Fruit fly (Drosophila melanogaster) whole organism, embryonic: ENCODE results near the gene nAChRalpha7.
A peak's percentile ranks its signal among the peaks of the same experiment; 100 is the strongest.

Experiments
- Abd-B ChIP-seq: fragments of 200-800 bp; sonication (Bioruptor generic); optimal IDR thresholded peaks from 2 replicates; lab custom pipeline; 2018; ENCODE audit warnings: missing biosample characterization, mild to moderate bottlenecking, missing genetic modification characterization, moderate library complexity
- Atf6 ChIP-seq: fragments of 200-800 bp; sonication (Bioruptor generic); IDR thresholded peaks from 2 replicates; pipeline ENCODE4 v1.3.6; 2022; ENCODE audit warnings: missing biosample characterization, missing genetic modification characterization
- CG10147 ChIP-seq: fragments of 200-800 bp; sonication (Bioruptor generic); optimal IDR thresholded peaks from 2 replicates; lab custom pipeline; 2019; ENCODE audit warnings: missing biosample characterization, mild to moderate bottlenecking, missing genetic modification characterization, moderate library complexity
- CG10321 ChIP-seq: fragments of 200-800 bp; sonication (Bioruptor generic); IDR thresholded peaks from 2 replicates; pipeline ENCODE4 v1.3.6; 2022; ENCODE audit warnings: missing biosample characterization, missing genetic modification characterization
- CG11085 ChIP-seq: fragments of 200-800 bp; sonication (Bioruptor generic); IDR thresholded peaks from 2 replicates; pipeline ENCODE4 v1.3.6; 2022; ENCODE audit warnings: missing biosample characterization, missing genetic modification characterization
- CG11723 ChIP-seq: fragments of 200-800 bp; sonication (Bioruptor generic); optimal IDR thresholded peaks from 2 replicates; lab custom pipeline; 2017; ENCODE audit warnings: missing biosample characterization, mild to moderate bottlenecking, missing genetic modification characterization
- CG1233 ChIP-seq: fragments of 200-800 bp; sonication (Bioruptor generic); optimal IDR thresholded peaks from 4 replicates; lab custom pipeline; 2018; ENCODE audit warnings: missing biosample characterization, mild to moderate bottlenecking, missing genetic modification characterization
- CG13424 ChIP-seq: fragments of 200-800 bp; sonication (Bioruptor generic); optimal IDR thresholded peaks from 2 replicates; lab custom pipeline; 2019; ENCODE audit warnings: missing biosample characterization, mild to moderate bottlenecking, missing genetic modification characterization, moderate library complexity
- CG13775 ChIP-seq: fragments of 200-800 bp; sonication (Bioruptor generic); optimal IDR thresholded peaks from 3 replicates; lab custom pipeline; 2017; ENCODE audit warnings: missing biosample characterization, mild to moderate bottlenecking, missing genetic modification characterization
- CG17361 ChIP-seq: fragments of 200-800 bp; sonication (Bioruptor generic); IDR thresholded peaks from 3 replicates; pipeline ENCODE4 v1.3.6; 2022; ENCODE audit warnings: missing biosample characterization, missing genetic modification characterization
- CG33213 ChIP-seq: fragments of 200-800 bp; sonication (Bioruptor generic); optimal IDR thresholded peaks from 3 replicates; lab custom pipeline; 2016; ENCODE audit warnings: missing biosample characterization, missing genetic modification characterization
- CG34376 ChIP-seq: fragments of 200-800 bp; sonication (Bioruptor generic); optimal IDR thresholded peaks from 2 replicates; lab custom pipeline; 2018; ENCODE audit warnings: missing biosample characterization, mild to moderate bottlenecking, missing genetic modification characterization
- CG3847 ChIP-seq: fragments of 200-800 bp; sonication (Bioruptor generic); IDR thresholded peaks from 2 replicates; pipeline ENCODE4 v1.3.6; 2022; ENCODE audit warnings: missing biosample characterization, missing genetic modification characterization
- CG4328 ChIP-seq: fragments of 200-800 bp; sonication (Bioruptor generic); optimal IDR thresholded peaks from 3 replicates; lab custom pipeline; 2017; ENCODE audit warnings: missing biosample characterization, missing genetic modification reagents, missing genetic modification characterization
- CG6854 ChIP-seq: fragments of 200-800 bp; sonication (Bioruptor generic); optimal IDR thresholded peaks from 3 replicates; lab custom pipeline; 2017; ENCODE audit warnings: missing biosample characterization, mild to moderate bottlenecking, missing genetic modification characterization
- CG8359 ChIP-seq: fragments of 200-800 bp; sonication (Bioruptor generic); optimal IDR thresholded peaks from 2 replicates; lab custom pipeline; 2017; ENCODE audit warnings: missing biosample characterization, mild to moderate bottlenecking, missing genetic modification characterization, borderline replicate concordance
- Dad ChIP-seq: fragments of 200-800 bp; sonication (Bioruptor generic); optimal IDR thresholded peaks from 3 replicates; lab custom pipeline; 2016; ENCODE audit warnings: missing biosample characterization, missing genetic modification characterization
- Dip3 ChIP-seq: fragments of 200-800 bp; sonication (Bioruptor generic); optimal IDR thresholded peaks from 3 replicates; lab custom pipeline; 2016; ENCODE audit warnings: missing biosample characterization, missing genetic modification characterization
- Fer1 ChIP-seq: fragments of 200-800 bp; sonication (Bioruptor generic); optimal IDR thresholded peaks from 2 replicates; lab custom pipeline; 2017; ENCODE audit warnings: missing biosample characterization, mild to moderate bottlenecking, missing genetic modification characterization
- HLH4C ChIP-seq: fragments of 200-800 bp; sonication (Bioruptor generic); IDR thresholded peaks from 3 replicates; pipeline ENCODE4 v1.3.6; 2022; ENCODE audit warnings: missing biosample characterization, missing genetic modification characterization; ENCODE audit not compliant: partially characterized antibody
- Hr3 ChIP-seq: fragments of 200-800 bp; sonication (Bioruptor generic); optimal IDR thresholded peaks from 3 replicates; lab custom pipeline; 2016; ENCODE audit warnings: missing biosample characterization, missing genetic modification characterization
- Hr51 ChIP-seq, 2 experiments: fragments of 200-800 bp; sonication (Bioruptor generic); optimal IDR thresholded peaks; 2 replicates in 1 of 2; 3 replicates in 1 of 2; lab custom pipeline; 2016 to 2018; ENCODE audit warnings: missing biosample characterization in 2 of 2, missing genetic modification characterization in 2 of 2, mild to moderate bottlenecking in 1 of 2, moderate library complexity in 1 of 2
- Max ChIP-seq: fragments of 200-800 bp; sonication (Bioruptor generic); optimal IDR thresholded peaks from 2 replicates; lab custom pipeline; 2016; ENCODE audit warnings: missing biosample characterization, mild to moderate bottlenecking, missing genetic modification characterization
- Neu2 ChIP-seq: fragments of 200-800 bp; sonication (Bioruptor generic); optimal IDR thresholded peaks from 3 replicates; lab custom pipeline; 2016; ENCODE audit warnings: missing biosample characterization, missing genetic modification characterization, borderline replicate concordance
- Optix ChIP-seq: fragments of 200-800 bp; sonication (Bioruptor generic); IDR thresholded peaks from 3 replicates; pipeline ENCODE4 v1.3.6; 2022; ENCODE audit warnings: missing biosample characterization, missing genetic modification characterization
- Scr ChIP-seq: fragments of 200-800 bp; sonication (Bioruptor generic); IDR thresholded peaks from 2 replicates; pipeline ENCODE4 v1.3.6; 2022; ENCODE audit warnings: missing biosample characterization, missing genetic modification characterization; ENCODE audit not compliant: partially characterized antibody
- Sry-δ ChIP-seq: fragments of 200-800 bp; sonication (Bioruptor generic); optimal IDR thresholded peaks from 2 replicates; lab custom pipeline; 2016; ENCODE audit warnings: missing biosample characterization, missing genetic modification characterization
- cas ChIP-seq: fragments of 200-800 bp; sonication (Bioruptor generic); IDR thresholded peaks from 2 replicates; pipeline ENCODE4 v1.3.6; 2022; ENCODE audit warnings: missing biosample characterization, missing genetic modification characterization
- cato ChIP-seq: fragments of 200-800 bp; sonication (Bioruptor generic); optimal IDR thresholded peaks from 2 replicates; lab custom pipeline; 2016; ENCODE audit warnings: missing biosample characterization, missing genetic modification characterization, borderline replicate concordance
- corto ChIP-seq: fragments of 200-800 bp; sonication (Bioruptor generic); optimal IDR thresholded peaks from 2 replicates; lab custom pipeline; 2016; ENCODE audit warnings: missing biosample characterization, mild to moderate bottlenecking, missing genetic modification characterization, moderate library complexity
- da ChIP-seq: fragments of 200-800 bp; sonication (Bioruptor generic); optimal IDR thresholded peaks from 2 replicates; lab custom pipeline; 2016; ENCODE audit warnings: missing biosample characterization, missing genetic modification characterization
- danr ChIP-seq: fragments of 200-800 bp; sonication (Bioruptor generic); IDR thresholded peaks from 2 replicates; pipeline ENCODE4 v1.3.6; 2022; ENCODE audit warnings: missing biosample characterization, missing genetic modification characterization
- disco-r ChIP-seq: fragments of 200-800 bp; sonication (Bioruptor generic); optimal IDR thresholded peaks from 2 replicates; lab custom pipeline; 2016; ENCODE audit warnings: missing biosample characterization, missing genetic modification characterization
- dmrt11E ChIP-seq: fragments of 200-800 bp; sonication (Bioruptor generic); optimal IDR thresholded peaks from 3 replicates; lab custom pipeline; 2018; ENCODE audit warnings: missing biosample characterization, mild to moderate bottlenecking, missing genetic modification characterization, moderate library complexity
- esg ChIP-seq: fragments of 200-800 bp; sonication (Bioruptor generic); conservative IDR thresholded peaks from 2 replicates; pipeline ENCODE4 v1.3.6; 2022; ENCODE audit warnings: missing biosample characterization, missing genetic modification characterization
- gcm ChIP-seq: fragments of 200-800 bp; sonication (Bioruptor generic); optimal IDR thresholded peaks from 2 replicates; lab custom pipeline; 2019; ENCODE audit warnings: missing biosample characterization, mild to moderate bottlenecking, missing genetic modification characterization, moderate library complexity
- gem ChIP-seq: fragments of 200-800 bp; sonication (Bioruptor generic); optimal IDR thresholded peaks from 2 replicates; lab custom pipeline; 2019; ENCODE audit warnings: missing biosample characterization, mild to moderate bottlenecking, missing genetic modification characterization, moderate library complexity
- her ChIP-seq: fragments of 200-800 bp; sonication (Bioruptor generic); optimal IDR thresholded peaks from 2 replicates; lab custom pipeline; 2016; ENCODE audit warnings: missing biosample characterization, missing genetic modification characterization
- jumu ChIP-seq: fragments of 200-800 bp; sonication (Bioruptor generic); optimal IDR thresholded peaks from 3 replicates; lab custom pipeline; 2016; ENCODE audit warnings: missing biosample characterization, missing genetic modification characterization
- kay ChIP-seq: fragments of 200-800 bp; sonication (Bioruptor generic); optimal IDR thresholded peaks from 2 replicates; lab custom pipeline; 2016; ENCODE audit warnings: missing biosample characterization, missing genetic modification characterization
- pb ChIP-seq: fragments of 200-800 bp; sonication (Bioruptor generic); optimal IDR thresholded peaks from 3 replicates; lab custom pipeline; 2016; ENCODE audit warnings: missing biosample characterization, missing genetic modification characterization
- pho ChIP-seq: fragments of 200-800 bp; sonication (Bioruptor generic); optimal IDR thresholded peaks from 2 replicates; lab custom pipeline; 2016; ENCODE audit warnings: missing biosample characterization, missing genetic modification characterization
- repo ChIP-seq: fragments of 200-800 bp; sonication (Bioruptor generic); optimal IDR thresholded peaks from 2 replicates; lab custom pipeline; 2016; ENCODE audit warnings: missing biosample characterization, missing genetic modification characterization
- rib ChIP-seq: fragments of 200-800 bp; sonication (Bioruptor generic); IDR thresholded peaks from 2 replicates; pipeline ENCODE4 v1.3.6; 2022; ENCODE audit warnings: missing biosample characterization, missing genetic modification characterization
- row ChIP-seq: fragments of 200-800 bp; sonication (Bioruptor generic); IDR thresholded peaks from 3 replicates; pipeline ENCODE4 v1.3.6; 2022; ENCODE audit warnings: missing biosample characterization, missing genetic modification characterization
- tgo ChIP-seq: fragments of 200-800 bp; sonication (Bioruptor generic); IDR thresholded peaks from 3 replicates; pipeline ENCODE4 v1.3.6; 2022; ENCODE audit warnings: missing biosample characterization, missing genetic modification characterization
- vvl ChIP-seq: fragments of 200-800 bp; sonication (Bioruptor generic); IDR thresholded peaks from 2 replicates; pipeline ENCODE4 v1.3.6; 2022; ENCODE audit warnings: missing biosample characterization, missing genetic modification characterization
- zen ChIP-seq: fragments of 200-800 bp; sonication (Bioruptor generic); optimal IDR thresholded peaks from 3 replicates; lab custom pipeline; 2018; ENCODE audit warnings: missing biosample characterization, mild to moderate bottlenecking, missing genetic modification characterization, moderate library complexity

nAChRalpha7 gene

DNA sequence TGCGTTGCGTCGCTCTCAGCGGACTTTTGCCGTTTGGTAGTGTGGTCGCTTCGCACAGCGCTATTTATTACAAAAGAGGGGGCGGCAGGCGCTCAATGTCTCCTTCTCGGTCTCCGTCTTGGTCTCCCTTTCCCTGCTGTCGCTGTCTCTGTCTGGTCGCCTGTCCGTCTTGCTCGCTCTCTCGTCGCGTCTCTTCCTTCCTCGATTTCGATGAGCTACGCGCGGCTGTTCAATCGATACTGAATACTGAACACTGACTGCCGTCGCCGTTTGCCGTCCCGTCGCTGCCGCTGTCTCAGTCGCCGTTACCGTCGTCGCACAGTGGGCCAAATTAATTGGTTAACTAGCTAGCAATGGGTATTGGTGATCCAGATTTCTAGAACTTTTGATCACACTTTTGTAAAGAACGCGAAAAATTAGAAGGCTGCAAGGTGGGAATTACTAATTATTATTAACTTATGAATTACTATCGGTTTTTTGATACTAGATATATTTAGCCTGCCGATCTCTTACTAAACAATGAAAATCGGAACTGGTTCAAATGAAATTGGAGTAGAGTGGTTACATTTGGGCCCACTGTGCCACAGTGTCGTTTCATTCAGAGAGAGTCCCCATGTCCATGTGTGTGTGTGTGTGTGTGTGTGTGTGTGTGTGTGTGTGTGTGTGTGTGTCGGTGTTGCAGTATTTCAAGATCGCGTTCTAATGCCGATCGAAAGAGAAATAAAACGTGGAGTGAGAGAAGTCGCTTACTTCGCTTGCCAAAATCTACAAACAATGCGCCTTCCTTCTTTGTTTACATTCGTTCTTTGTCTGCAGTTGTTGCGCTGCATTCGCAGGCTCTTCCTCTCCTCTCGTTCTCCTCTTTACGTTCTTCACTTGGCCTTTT, 50.1 kb downstream of the nAChRalpha7 start, which contains the start of gene CG8034 (continued):
- TF ChIP-seq Dad (GFP tag; lab: Kevin White, UChicago), result peak; percentile 93
- TF ChIP-seq CG11085 (GFP tag; lab: Robert Waterston, UW), result peak; percentile 91
- TF ChIP-seq kay (GFP tag; lab: Kevin White, UChicago), result peak; percentile 93
- TF ChIP-seq cato (GFP tag; lab: Kevin White, UChicago), result peak; percentile 91
- peak; percentile 96 for TF ChIP-seq CG10147 (GFP tag; lab: Kevin White, UChicago)
- peak; percentile 91 for TF ChIP-seq pb (GFP tag; lab: Kevin White, UChicago)
- TF ChIP-seq vvl, result peak; percentile 95
- peak; percentile 95 for TF ChIP-seq esg
- TF ChIP-seq row (GFP tag; lab: Robert Waterston, UW), result peak; percentile 98
- peak; percentile 87 for TF ChIP-seq repo
- TF ChIP-seq Scr (GFP tag; lab: Robert Waterston, UW), result peak; percentile 58
- TF ChIP-seq pho (GFP tag; lab: Kevin White, UChicago), result peak; percentile 97
- peak; percentile 95 for TF ChIP-seq jumu (GFP tag; lab: Kevin White, UChicago)
- peak; percentile 97 for TF ChIP-seq CG1233 (GFP tag; lab: Kevin White, UChicago)
- TF ChIP-seq CG4328 (GFP tag; lab: Kevin White, UChicago), result peak; percentile 97
- peak; percentile 96 for TF ChIP-seq gcm (GFP tag; lab: Kevin White, UChicago)
- TF ChIP-seq Hr3 (GFP tag; lab: Kevin White, UChicago), result peak; percentile 95
- peak; percentile 69 for TF ChIP-seq Neu2 (GFP tag; lab: Kevin White, UChicago)
- peak; percentile 57 for TF ChIP-seq Sry-δ (GFP tag; lab: Kevin White, UChicago)
- peak; percentile 96 for TF ChIP-seq Atf6
- TF ChIP-seq CG3847 (GFP tag; lab: Robert Waterston, UW), result peak; percentile 97
- peak; percentile 97 for TF ChIP-seq CG17361 (GFP tag; lab: Robert Waterston, UW)
- peak; percentile 97 for TF ChIP-seq CG34376 (GFP tag; lab: Kevin White, UChicago)
- peak; percentile 89 for TF ChIP-seq disco-r (GFP tag; lab: Kevin White, UChicago)
- TF ChIP-seq CG33213 (GFP tag; lab: Kevin White, UChicago), result peak; percentile 93
- TF ChIP-seq gem, result peak; percentile 99
- TF ChIP-seq tgo, result peak; percentile 95
- peak; percentile 98 for TF ChIP-seq Fer1 (GFP tag; lab: Kevin White, UChicago)
- TF ChIP-seq CG10321, result peak; percentile 54
- TF ChIP-seq CG13775 (GFP tag; lab: Kevin White, UChicago), result peak; percentile 96
- peak; percentile 89 for TF ChIP-seq rib (GFP tag; lab: Robert Waterston, UW)
- peak; percentile 96 to 98 for TF ChIP-seq Hr51 (GFP tag; optimal IDR thresholded peaks at IDR 0.05; lab: Kevin White, UChicago)
- peak; percentile 97 for TF ChIP-seq dmrt11E (tag; lab: Kevin White, UChicago)
- peak; percentile 92 for TF ChIP-seq CG8359
- peak; percentile 95 for TF ChIP-seq zen
- peak; percentile 96 for TF ChIP-seq danr (GFP tag; lab: Robert Waterston, UW)
- TF ChIP-seq corto (GFP tag; lab: Kevin White, UChicago), result peak; percentile 93
- TF ChIP-seq cas (GFP tag; lab: Robert Waterston, UW), result peak; percentile 71
- peak; percentile 94 for TF ChIP-seq Optix
- TF ChIP-seq CG13424, result peak; percentile 98
- peak; percentile 96 for TF ChIP-seq CG11723 (GFP tag; lab: Kevin White, UChicago)
- peak; percentile 98 for TF ChIP-seq Abd-B
- peak; percentile 58; the same call in 2 of the 3 replicates for TF ChIP-seq HLH4C (GFP tag; lab: Robert Waterston, UW)
- peak; percentile 84 for TF ChIP-seq her
- peak; percentile 93 for TF ChIP-seq Max
- peak; percentile 94 for TF ChIP-seq da (GFP tag; lab: Kevin White, UChicago)
- peak; percentile 95 for TF ChIP-seq CG6854
- TF ChIP-seq Dip3, result peak; percentile 95
